Worm (Caenorhabditis elegans) whole organism, late embryonic: ENCODE data around the gene clec-254.

Source experiments
- C38D4.7 ChIP-seq: fragments of 200-800 bp; sonication (Bioruptor generic); optimal IDR thresholded peaks from 2 replicates; lab custom pipeline; 2018; ENCODE audit warnings: mild to moderate bottlenecking, missing genetic modification characterization, moderate library complexity, missing compliant biosample characterization
- K02D7.2 ChIP-seq: sonication (generic microtip); optimal IDR thresholded peaks from 2 replicates; lab custom pipeline; 2017; ENCODE audit warnings: mild to moderate bottlenecking, missing genetic modification characterization, missing compliant biosample characterization
- K09A11.1 ChIP-seq: sonication (generic microtip); optimal IDR thresholded peaks from 2 replicates; lab custom pipeline; 2017; ENCODE audit warnings: antibody characterized with exemption, mild to moderate bottlenecking, missing genetic modification characterization, missing compliant biosample characterization; ENCODE audit not compliant: insufficient read depth
- T23F11.4 ChIP-seq: fragments of 200-800 bp; sonication (Bioruptor generic); optimal IDR thresholded peaks from 2 replicates; lab custom pipeline; 2018; ENCODE audit warnings: mild to moderate bottlenecking, missing genetic modification characterization, missing compliant biosample characterization
- ahr-1 ChIP-seq: sonication (generic microtip); optimal IDR thresholded peaks from 2 replicates; lab custom pipeline; 2016; ENCODE audit warnings: missing genetic modification characterization, missing compliant biosample characterization
- ceh-14 ChIP-seq: sonication (generic microtip); optimal IDR thresholded peaks from 2 replicates; lab custom pipeline; 2016; ENCODE audit warnings: missing genotype, missing genetic modification characterization, missing compliant biosample characterization
- ceh-19 ChIP-seq: fragments of 200-800 bp; sonication (Bioruptor generic); optimal IDR thresholded peaks from 2 replicates; lab custom pipeline; 2018; ENCODE audit warnings: mild to moderate bottlenecking, missing genetic modification characterization, missing compliant biosample characterization
- ceh-24 ChIP-seq: sonication (generic microtip); optimal IDR thresholded peaks from 2 replicates; lab custom pipeline; 2016; ENCODE audit warnings: mild to moderate bottlenecking, missing genetic modification characterization, missing compliant biosample characterization
- ceh-30 ChIP-seq: fragments of 150-350 bp; optimal IDR thresholded peaks from 2 replicates; lab custom pipeline; 2014; ENCODE audit warnings: missing biosample characterization, missing genetic modification characterization
- ceh-31 ChIP-seq: sonication (generic microtip); optimal IDR thresholded peaks from 2 replicates; lab custom pipeline; 2016; ENCODE audit warnings: missing genetic modification characterization, missing compliant biosample characterization
- ceh-48 ChIP-seq: sonication (generic microtip); optimal IDR thresholded peaks from 2 replicates; lab custom pipeline; 2016; ENCODE audit warnings: missing genetic modification characterization, inconsistent platforms, missing compliant biosample characterization
- ceh-6 ChIP-seq: fragments of 200-800 bp; sonication (Bioruptor generic); optimal IDR thresholded peaks from 2 replicates; lab custom pipeline; 2018; ENCODE audit warnings: mild to moderate bottlenecking, missing genetic modification characterization, missing compliant biosample characterization
- ceh-9 ChIP-seq: sonication (generic microtip); optimal IDR thresholded peaks from 2 replicates; lab custom pipeline; 2016; ENCODE audit warnings: mild to moderate bottlenecking, missing genetic modification characterization, inconsistent platforms, missing compliant biosample characterization
- dmd-4 ChIP-seq: sonication (generic microtip); optimal IDR thresholded peaks from 2 replicates; lab custom pipeline; 2016; ENCODE audit warnings: borderline replicate concordance, missing genetic modification characterization, missing compliant biosample characterization
- elt-2 ChIP-seq: sonication (generic microtip); optimal IDR thresholded peaks from 2 replicates; lab custom pipeline; 2016; ENCODE audit warnings: missing genetic modification reagents, missing genetic modification characterization, missing compliant biosample characterization
- elt-4 ChIP-seq: sonication (generic microtip); optimal IDR thresholded peaks from 2 replicates; lab custom pipeline; 2016; ENCODE audit warnings: missing genetic modification characterization, missing compliant biosample characterization
- fax-1 ChIP-seq: sonication (generic microtip); optimal IDR thresholded peaks from 2 replicates; lab custom pipeline; 2016; ENCODE audit warnings: missing genotype, missing genetic modification characterization, missing compliant biosample characterization
- fkh-10 ChIP-seq: fragments of 150-350 bp; optimal IDR thresholded peaks from 2 replicates; lab custom pipeline; 2014; ENCODE audit warnings: missing biosample characterization, missing genetic modification reagents, missing genetic modification characterization
- hlh-13 ChIP-seq: fragments of 200-800 bp; sonication (Bioruptor generic); optimal IDR thresholded peaks from 2 replicates; lab custom pipeline; 2018; ENCODE audit warnings: mild to moderate bottlenecking, missing genetic modification characterization, missing compliant biosample characterization
- hlh-15 ChIP-seq: sonication (generic microtip); optimal IDR thresholded peaks from 2 replicates; lab custom pipeline; 2016; ENCODE audit warnings: missing genetic modification characterization, missing compliant biosample characterization
- hlh-30 ChIP-seq: sonication (generic microtip); optimal IDR thresholded peaks from 2 replicates; lab custom pipeline; 2017; ENCODE audit warnings: antibody characterized with exemption, missing genetic modification characterization, missing compliant biosample characterization; ENCODE audit not compliant: insufficient read depth
- hlh-8 ChIP-seq: sonication (generic microtip); optimal IDR thresholded peaks from 2 replicates; lab custom pipeline; 2016; ENCODE audit warnings: missing genotype, missing genetic modification characterization, missing compliant biosample characterization
- nhr-11 ChIP-seq: fragments of 150-350 bp; optimal IDR thresholded peaks from 2 replicates; lab custom pipeline; 2014; ENCODE audit warnings: missing biosample characterization, missing genetic modification characterization
- nhr-232 ChIP-seq: sonication (generic microtip); optimal IDR thresholded peaks from 2 replicates; lab custom pipeline; 2016; ENCODE audit warnings: missing genetic modification characterization, missing compliant biosample characterization
- npax-4 ChIP-seq: sonication (generic microtip); optimal IDR thresholded peaks from 2 replicates; lab custom pipeline; 2016; ENCODE audit warnings: missing genetic modification characterization, missing compliant biosample characterization
- odd-2 ChIP-seq: sonication (generic microtip); optimal IDR thresholded peaks from 2 replicates; lab custom pipeline; 2017; ENCODE audit warnings: antibody characterized with exemption, mild to moderate bottlenecking, missing genetic modification characterization, missing compliant biosample characterization
- pag-3 ChIP-seq: sonication (generic microtip); optimal IDR thresholded peaks from 2 replicates; lab custom pipeline; 2016; ENCODE audit warnings: missing compliant biosample characterization, missing genetic modification characterization, borderline replicate concordance
- pat-9 ChIP-seq: fragments of 200-800 bp; sonication (Bioruptor generic); optimal IDR thresholded peaks from 2 replicates; lab custom pipeline; 2018; ENCODE audit warnings: mild to moderate bottlenecking, missing genetic modification characterization, moderate library complexity, missing compliant biosample characterization
- pha-2 ChIP-seq: sonication (generic microtip); optimal IDR thresholded peaks from 2 replicates; lab custom pipeline; 2017; ENCODE audit warnings: mild to moderate bottlenecking, missing genetic modification characterization, missing compliant biosample characterization
- pros-1 ChIP-seq: fragments of 150-350 bp; optimal IDR thresholded peaks from 2 replicates; lab custom pipeline; 2014; ENCODE audit warnings: missing biosample characterization, missing genetic modification reagents, missing genetic modification characterization
- rnt-1 ChIP-seq: sonication (generic microtip); optimal IDR thresholded peaks from 2 replicates; lab custom pipeline; 2016; ENCODE audit warnings: missing genetic modification characterization, missing compliant biosample characterization
- sox-2 ChIP-seq: fragments of 200-800 bp; sonication (Bioruptor generic); IDR thresholded peaks from 2 replicates; pipeline ENCODE4 v1.3.6; 2022; ENCODE audit warnings: missing genetic modification reagents, missing genetic modification characterization, missing compliant biosample characterization
- sox-4 ChIP-seq: sonication (generic microtip); optimal IDR thresholded peaks from 2 replicates; lab custom pipeline; 2017; ENCODE audit warnings: mild to moderate bottlenecking, missing genetic modification characterization, inconsistent platforms, missing compliant biosample characterization
- syd-9 ChIP-seq: sonication (generic microtip); optimal IDR thresholded peaks from 2 replicates; lab custom pipeline; 2016; ENCODE audit warnings: mild to moderate bottlenecking, missing genetic modification characterization, moderate library complexity, missing compliant biosample characterization
- tbx-7 ChIP-seq: sonication (generic microtip); optimal IDR thresholded peaks from 2 replicates; lab custom pipeline; 2016; ENCODE audit warnings: missing genotype, missing genetic modification characterization, missing compliant biosample characterization
- unc-42 ChIP-seq: sonication (generic microtip); optimal IDR thresholded peaks from 2 replicates; lab custom pipeline; 2016; ENCODE audit warnings: missing genotype, missing genetic modification characterization, missing compliant biosample characterization
- unc-55 ChIP-seq: sonication (generic microtip); optimal IDR thresholded peaks from 2 replicates; lab custom pipeline; 2017; ENCODE audit warnings: missing biosample characterization, missing genetic modification reagents, missing genetic modification characterization
- unc-86 ChIP-seq: sonication (generic microtip); optimal IDR thresholded peaks from 2 replicates; lab custom pipeline; 2016; ENCODE audit warnings: missing genetic modification characterization, missing compliant biosample characterization
- zip-5 ChIP-seq: sonication (generic microtip); optimal IDR thresholded peaks from 2 replicates; lab custom pipeline; 2016; ENCODE audit warnings: missing genetic modification characterization, missing compliant biosample characterization
- ztf-16 ChIP-seq: sonication (generic microtip); optimal IDR thresholded peaks from 2 replicates; lab custom pipeline; 2017; ENCODE audit warnings: missing genetic modification characterization, missing compliant biosample characterization

clec-254 gene

ce11 chrV:18721873-18722272 lies 32.4 kb downstream of the clec-254 start:
- no peak for TF ChIP-seq pat-9
- peak; percentile 7 for TF ChIP-seq unc-86 (tag; lab: Kevin White, UChicago)

- TF ChIP-seq K09A11.1 (no peak), fax-1 (tag; lab: Kevin White, UChicago) (no peak), pros-1 (no peak), T23F11.4 (GFP tag; lab: Kevin White, UChicago) (no peak), ceh-30 (tag; lab: Kevin White, UChicago) (no peak), fkh-10 (GFP tag; lab: Kevin White, UChicago) (no peak), hlh-30 (tag; lab: Kevin White, UChicago) (no peak), ceh-48 (tag; lab: Kevin White, UChicago) (no peak), ceh-9 (tag; lab: Kevin White, UChicago) (no peak), syd-9 (tag; lab: Kevin White, UChicago) (peak; percentile 21), odd-2 (tag; lab: Kevin White, UChicago) (no peak), ahr-1 (tag; lab: Kevin White, UChicago) (peak; percentile 2), elt-4 (tag; lab: Kevin White, UChicago) (no peak), pha-2 (no peak), hlh-13 (GFP tag; lab: Kevin White, UChicago) (peak; percentile 32), unc-55 (GFP tag; lab: Kevin White, UChicago) (no peak), C38D4.7 (GFP tag; lab: Kevin White, UChicago) (no peak), npax-4 (no peak), ceh-14 (tag; lab: Kevin White, UChicago) (no peak), ceh-19 (GFP tag; lab: Kevin White, UChicago) (peak; percentile 65), nhr-11 (no peak), hlh-15 (tag; lab: Kevin White, UChicago) (no peak), sox-2 (GFP tag; lab: Robert Waterston, UW) (no peak), hlh-8 (tag; lab: Kevin White, UChicago) (no peak), ceh-24 (no peak), sox-4 (tag; lab: Kevin White, UChicago) (no peak), pat-9 (peak; percentile 36), ceh-31 (tag; lab: Kevin White, UChicago) (peak; percentile 2), ceh-6 (GFP tag; lab: Kevin White, UChicago) (peak; percentile 46), unc-42 (no peak), rnt-1 (tag; lab: Kevin White, UChicago) (peak; percentile 40), dmd-4 (tag; lab: Kevin White, UChicago) (no peak), unc-86 (tag; lab: Kevin White, UChicago) (no peak), nhr-232 (peak; percentile 57), zip-5 (peak; percentile 2), tbx-7 (peak; percentile 13), K02D7.2 (tag; lab: Kevin White, UChicago) (no peak), pag-3 (tag; lab: Kevin White, UChicago) (no peak), elt-2 (peak; percentile 66)
Measured at ce11 chrV:18719956-18720489, 34.2 kb downstream of the clec-254 start, which contains the start of gene Y17D7C.2. Gene Y17D7C.2 (minus strand): TSS chrV:18719987.

ce11 chrV:18719412-18719811 lies 34.8 kb downstream of the clec-254 start:
- no peak for TF ChIP-seq rnt-1 (tag; lab: Kevin White, UChicago)
- TF ChIP-seq ztf-16, result peak; percentile 32
